Fruit fly (Drosophila melanogaster) whole organism, adult: ENCODE data around the gene CG32147.

Experiments
- CG11617 ChIP-seq: fragments of 200-800 bp; sonication (Bioruptor generic); optimal IDR thresholded peaks from 2 replicates; lab custom pipeline; 2017; ENCODE audit warnings: mild to moderate bottlenecking, missing biosample characterization, missing genetic modification reagents, missing genetic modification characterization
- CG12768 ChIP-seq: fragments of 200-800 bp; sonication (Bioruptor generic); optimal IDR thresholded peaks from 2 replicates; lab custom pipeline; 2017; ENCODE audit warnings: missing biosample characterization, missing genetic modification characterization, mild to moderate bottlenecking, moderate library complexity, missing genetic modification reagents
- CG33017 ChIP-seq: fragments of 200-800 bp; sonication (Bioruptor generic); optimal IDR thresholded peaks from 2 replicates; lab custom pipeline; 2018; ENCODE audit warnings: missing biosample characterization, mild to moderate bottlenecking, missing genetic modification characterization, moderate library complexity
- CG7045 ChIP-seq: fragments of 200-800 bp; sonication (Bioruptor generic); optimal IDR thresholded peaks from 2 replicates; lab custom pipeline; 2017; ENCODE audit warnings: missing biosample characterization, mild to moderate bottlenecking, missing genetic modification characterization
- Clk ChIP-seq: fragments of 200-800 bp; sonication (Bioruptor generic); optimal IDR thresholded peaks from 2 replicates; lab custom pipeline; 2017; ENCODE audit warnings: missing biosample characterization, missing genetic modification characterization
- Crg-1 ChIP-seq: fragments of 200-800 bp; sonication (Bioruptor generic); optimal IDR thresholded peaks from 2 replicates; lab custom pipeline; 2016; ENCODE audit warnings: missing biosample characterization, missing genetic modification characterization
- Hr96 ChIP-seq: fragments of 200-800 bp; sonication (Bioruptor generic); optimal IDR thresholded peaks from 2 replicates; lab custom pipeline; 2016; ENCODE audit warnings: missing biosample characterization, missing genetic modification characterization
- cnc ChIP-seq, 2 experiments: fragments of >200 bp; optimal IDR thresholded peaks; 2 replicates each; lab custom pipeline; 2017
- kay ChIP-seq: fragments of 200-800 bp; sonication (Bioruptor generic); peaks from one replicate; lab custom pipeline; 2016; ENCODE audit warnings: missing biosample characterization, missing genetic modification characterization, borderline replicate concordance
- ovo ChIP-seq: fragments of 200-800 bp; sonication (Bioruptor generic); optimal IDR thresholded peaks from 2 replicates; lab custom pipeline; 2016; ENCODE audit warnings: missing biosample characterization, missing genetic modification characterization
- tj ChIP-seq: fragments of 200-800 bp; sonication (Bioruptor generic); optimal IDR thresholded peaks from 3 replicates; lab custom pipeline; 2017; ENCODE audit warnings: missing biosample characterization, mild to moderate bottlenecking, missing genetic modification characterization, moderate library complexity
- toe ChIP-seq: fragments of 200-800 bp; sonication (Bioruptor generic); optimal IDR thresholded peaks from 2 replicates; lab custom pipeline; 2016; ENCODE audit warnings: missing biosample characterization, missing genetic modification characterization

DNA sequence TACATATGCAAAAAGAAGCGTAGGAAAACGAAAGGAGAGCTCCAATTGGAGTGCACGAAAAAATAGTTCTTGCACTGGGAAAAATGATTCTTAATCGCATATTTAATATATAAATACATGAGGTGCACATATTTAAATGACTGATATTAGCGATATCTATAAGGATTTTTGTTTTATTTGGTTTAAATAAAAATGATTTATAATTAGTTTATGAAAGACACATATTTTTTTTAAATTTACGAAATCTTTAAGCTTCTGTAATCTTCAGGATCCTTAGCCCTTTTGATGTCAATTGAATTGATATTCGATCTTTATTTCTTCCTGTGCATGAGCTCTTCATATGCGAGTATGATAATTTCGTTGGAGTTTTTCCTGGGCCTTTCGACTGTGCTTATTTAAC lies 43.9 kb upstream of the CG32147 start:
- TF ChIP-seq cnc (optimal IDR thresholded peaks at IDR 0.05; lab: Kevin White, UChicago): no peak
- TF ChIP-seq Crg-1 (GFP tag; lab: Kevin White, UChicago): no peak
- TF ChIP-seq CG7045 (GFP tag; lab: Kevin White, UChicago): no peak
- no peak for TF ChIP-seq CG33017 (tag; lab: Kevin White, UChicago)
- peak; percentile 11 for TF ChIP-seq kay (GFP tag; lab: Kevin White, UChicago)
- TF ChIP-seq tj (GFP tag; lab: Kevin White, UChicago): no peak
- no peak for TF ChIP-seq CG12768 (GFP tag; lab: Kevin White, UChicago)
- no peak for TF ChIP-seq ovo (GFP tag; lab: Kevin White, UChicago)
- no peak for TF ChIP-seq Hr96 (GFP tag; lab: Kevin White, UChicago)
- TF ChIP-seq Clk (GFP tag; lab: Kevin White, UChicago): no peak
- TF ChIP-seq CG11617 (GFP tag; lab: Kevin White, UChicago): no peak
- no peak for TF ChIP-seq toe (GFP tag; lab: Kevin White, UChicago)
